Worm (Caenorhabditis elegans) whole organism, mixed stage, embryonic: ENCODE data around the gene col-107.

ENCODE experiments used
- bed-3 ChIP-seq: fragments of 200-800 bp; sonication (Bioruptor generic); optimal IDR thresholded peaks from 3 replicates; lab custom pipeline; 2018; ENCODE audit warnings: mild to moderate bottlenecking, missing genetic modification characterization, moderate library complexity, missing compliant biosample characterization
- cnd-1 ChIP-seq: fragments of 200-800 bp; sonication (Bioruptor generic); optimal IDR thresholded peaks from 2 replicates; lab custom pipeline; 2018; ENCODE audit warnings: mild to moderate bottlenecking, missing genetic modification characterization, missing compliant biosample characterization
- drap-1 ChIP-seq: fragments of 200-800 bp; sonication (Bioruptor generic); optimal IDR thresholded peaks from 3 replicates; lab custom pipeline; 2018; ENCODE audit warnings: mild to moderate bottlenecking, missing genetic modification characterization, missing compliant biosample characterization
- elt-1 ChIP-seq: sonication (generic microtip); optimal IDR thresholded peaks from 2 replicates; lab custom pipeline; 2017; ENCODE audit warnings: missing genetic modification characterization, mild to moderate bottlenecking, missing compliant biosample characterization, antibody characterized with exemption, moderate library complexity, borderline replicate concordance; ENCODE audit not compliant: insufficient read depth
- elt-3 ChIP-seq: fragments of 150-350 bp; optimal IDR thresholded peaks from 2 replicates; lab custom pipeline; 2014; ENCODE audit warnings: missing biosample characterization, missing genetic modification characterization
- flh-1 ChIP-seq: fragments of 200-800 bp; sonication (Bioruptor generic); optimal IDR thresholded peaks from 2 replicates; lab custom pipeline; 2018; ENCODE audit warnings: mild to moderate bottlenecking, missing genetic modification characterization, moderate library complexity, missing compliant biosample characterization
- lin-13 ChIP-seq: fragments of 150-350 bp; optimal IDR thresholded peaks from 2 replicates; lab custom pipeline; 2014; ENCODE audit warnings: missing biosample characterization, missing genetic modification characterization
- mab-5 ChIP-seq: fragments of 150-350 bp; optimal IDR thresholded peaks from 2 replicates; lab custom pipeline; 2014; ENCODE audit warnings: missing biosample characterization, missing genetic modification characterization
- nhr-12 ChIP-seq: fragments of 150-350 bp; optimal IDR thresholded peaks from 2 replicates; lab custom pipeline; 2014; ENCODE audit warnings: missing biosample characterization, missing genetic modification characterization
- nhr-237 ChIP-seq: fragments of 150-350 bp; optimal IDR thresholded peaks from 2 replicates; lab custom pipeline; 2014; ENCODE audit warnings: missing biosample characterization, missing genetic modification characterization
- pha-4 ChIP-seq: fragments of 150-350 bp; optimal IDR thresholded peaks from 2 replicates; lab custom pipeline; 2018; ENCODE audit warnings: missing biosample characterization, missing genetic modification reagents, missing genetic modification characterization
- snpc-4 ChIP-seq: fragments of 150-350 bp; optimal IDR thresholded peaks from 2 replicates; lab custom pipeline; 2014; ENCODE audit warnings: missing biosample characterization, missing genetic modification characterization
- unc-39 ChIP-seq: fragments of 150-350 bp; optimal IDR thresholded peaks from 2 replicates; lab custom pipeline; 2014; ENCODE audit warnings: missing biosample characterization, missing genetic modification characterization
- unc-62 ChIP-seq: fragments of 150-350 bp; optimal IDR thresholded peaks from 2 replicates; lab custom pipeline; 2014; ENCODE audit warnings: missing biosample characterization, missing genetic modification reagents, missing genetic modification characterization

DNA sequence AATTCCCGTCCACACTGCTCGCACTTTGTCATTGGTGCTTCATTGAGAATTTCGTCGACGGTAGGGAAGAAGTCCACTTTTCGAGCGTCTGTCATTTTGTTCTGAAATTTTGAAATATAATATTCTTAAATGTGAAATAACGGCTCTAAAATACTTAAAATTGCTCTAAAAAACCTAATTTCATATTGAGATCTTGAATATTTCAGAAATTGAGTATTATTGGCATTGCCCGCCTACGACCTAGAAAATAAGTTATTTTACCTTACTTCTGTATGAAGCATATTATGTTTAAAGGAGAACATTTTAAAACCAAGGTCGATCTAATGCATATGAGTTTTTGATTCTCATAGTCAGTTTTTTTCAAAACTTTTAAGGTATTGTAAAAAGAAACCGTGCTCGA, 1.6 kb downstream of the col-107 start, which contains the start of gene C34H4.5:
- TF ChIP-seq cnd-1 (no peak), snpc-4 (tag; lab: Kevin White, UChicago) (no peak), pha-4 (tag; lab: Kevin White, UChicago) (no peak), bed-3 (GFP tag; lab: Kevin White, UChicago) (no peak), unc-39 (tag; lab: Kevin White, UChicago) (no peak), elt-3 (tag; lab: Kevin White, UChicago) (no peak), flh-1 (no peak), unc-62 (GFP tag; lab: Kevin White, UChicago) (no peak), lin-13 (tag; lab: Kevin White, UChicago) (no peak), drap-1 (GFP tag; lab: Kevin White, UChicago) (no peak), elt-1 (tag; lab: Kevin White, UChicago) (no peak), nhr-12 (no peak), mab-5 (tag; lab: Kevin White, UChicago) (no peak), nhr-237 (tag; lab: Kevin White, UChicago) (no peak)
